Worm (Caenorhabditis elegans) whole organism, L1 larva: Measurements from ENCODE around the gene hpk-1.

Experiments used
- C16A3.4 ChIP-seq: fragments of 150-350 bp; optimal IDR thresholded peaks from 2 replicates; lab custom pipeline; 2014; ENCODE audit warnings: missing biosample characterization, missing genetic modification characterization
- F16B12.6 ChIP-seq: fragments of 150-350 bp; optimal IDR thresholded peaks from 2 replicates; lab custom pipeline; 2014; ENCODE audit warnings: missing biosample characterization, missing genetic modification characterization
- alr-1 ChIP-seq: fragments of 200-800 bp; sonication (Bioruptor generic); optimal IDR thresholded peaks from 2 replicates; lab custom pipeline; 2018; ENCODE audit warnings: borderline replicate concordance, mild to moderate bottlenecking, missing genetic modification characterization, missing compliant biosample characterization
- aly-2 ChIP-seq: fragments of 150-350 bp; optimal IDR thresholded peaks from 2 replicates; lab custom pipeline; 2014; ENCODE audit warnings: missing biosample characterization, missing genetic modification characterization
- ama-1 ChIP-seq: fragments of 150-350 bp; optimal IDR thresholded peaks from 2 replicates; lab custom pipeline; 2014
- ceh-63 ChIP-seq: fragments of 200-800 bp; sonication (Bioruptor generic); optimal IDR thresholded peaks from 2 replicates; lab custom pipeline; 2018; ENCODE audit warnings: mild to moderate bottlenecking, missing genetic modification characterization, missing compliant biosample characterization
- ceh-8 ChIP-seq: fragments of 200-800 bp; sonication (Bioruptor generic); optimal IDR thresholded peaks from 2 replicates; lab custom pipeline; 2018; ENCODE audit warnings: mild to moderate bottlenecking, missing genetic modification characterization, moderate library complexity, missing compliant biosample characterization
- ceh-82 ChIP-seq, 3 experiments: fragments of 150-350 bp in 1 of 3; sonication (generic microtip) in 2 of 3; optimal IDR thresholded peaks; 2 replicates each; lab custom pipeline; 2014 to 2017; ENCODE audit warnings: missing biosample characterization in 3 of 3, missing genetic modification characterization in 3 of 3
- ceh-88 ChIP-seq: fragments of 200-800 bp; sonication (Bioruptor generic); IDR thresholded peaks from 2 replicates; pipeline ENCODE4 v1.3.6; 2022; ENCODE audit warnings: missing genetic modification characterization, missing compliant biosample characterization
- ceh-90 ChIP-seq: sonication (generic microtip); optimal IDR thresholded peaks from 2 replicates; lab custom pipeline; 2016; ENCODE audit warnings: missing genetic modification characterization, missing compliant biosample characterization
- ces-1 ChIP-seq: fragments of 150-350 bp; optimal IDR thresholded peaks from 2 replicates; lab custom pipeline; 2014; ENCODE audit warnings: missing biosample characterization, missing genetic modification reagents, missing genetic modification characterization
- dpl-1 ChIP-seq, 3 experiments: fragments of 150-350 bp in 2 of 3; sonication (generic microtip) in 1 of 3; optimal IDR thresholded peaks; 2 replicates each; lab custom pipeline; 2014 to 2017; ENCODE audit warnings: missing biosample characterization in 3 of 3, missing genetic modification characterization in 3 of 3, missing genetic modification reagents in 3 of 3
- dsc-1 ChIP-seq: sonication (generic microtip); optimal IDR thresholded peaks from 2 replicates; lab custom pipeline; 2016; ENCODE audit warnings: mild to moderate bottlenecking, missing genetic modification characterization, missing compliant biosample characterization
- efl-1 ChIP-seq, 4 experiments: fragments of 150-350 bp; optimal IDR thresholded peaks in 3 of 4; peaks in 1 of 4; 1 replicate in 1 of 4; 2 replicates in 3 of 4; lab custom pipeline; 2014; ENCODE audit warnings: missing biosample characterization in 2 of 4, missing genetic modification characterization in 2 of 4, missing genetic modification reagents in 2 of 4
- egl-13 ChIP-seq: sonication (generic microtip); optimal IDR thresholded peaks from 2 replicates; lab custom pipeline; 2016; ENCODE audit warnings: missing genotype, missing genetic modification reagents, missing genetic modification characterization, missing compliant biosample characterization
- egl-27 ChIP-seq, 2 experiments: fragments of 150-350 bp in 1 of 2; sonication (generic microtip); optimal IDR thresholded peaks; 3 replicates each; lab custom pipeline; 2017 to 2018; ENCODE audit warnings: missing biosample characterization in 2 of 2, missing genetic modification characterization in 2 of 2, missing genetic modification reagents in 2 of 2
- elt-2 ChIP-seq: sonication (generic microtip); optimal IDR thresholded peaks from 2 replicates; lab custom pipeline; 2016; ENCODE audit warnings: missing genetic modification characterization, mild to moderate bottlenecking, inconsistent platforms, missing compliant biosample characterization, missing genetic modification reagents
- elt-3 ChIP-seq, 6 experiments: fragments of 150-350 bp in 1 of 6; sonication (generic microtip); optimal IDR thresholded peaks; 2 replicates each; lab custom pipeline; 2017 to 2018; ENCODE audit warnings: missing biosample characterization in 6 of 6, missing genetic modification characterization in 6 of 6, inconsistent platforms in 1 of 6
- fkh-10 ChIP-seq: sonication (generic microtip); optimal IDR thresholded peaks from 2 replicates; lab custom pipeline; 2017; ENCODE audit warnings: missing biosample characterization, missing genetic modification reagents, missing genetic modification characterization
- fkh-4 ChIP-seq: sonication (generic microtip); optimal IDR thresholded peaks from 2 replicates; lab custom pipeline; 2016; ENCODE audit warnings: missing compliant biosample characterization, missing genetic modification characterization, borderline replicate concordance
- fkh-8 ChIP-seq: sonication (generic microtip); optimal IDR thresholded peaks from 2 replicates; lab custom pipeline; 2016; ENCODE audit warnings: mild to moderate bottlenecking, missing genetic modification characterization, missing compliant biosample characterization
- fos-1 ChIP-seq: fragments of 150-350 bp; optimal IDR thresholded peaks from 2 replicates; lab custom pipeline; 2014; ENCODE audit warnings: missing biosample characterization, missing genetic modification characterization
- grh-1 ChIP-seq: fragments of 200-800 bp; sonication (Bioruptor generic); IDR thresholded peaks from 2 replicates; pipeline ENCODE4 v1.3.6; 2022; ENCODE audit warnings: missing genetic modification reagents, missing genetic modification characterization, missing compliant biosample characterization
- hlh-17 ChIP-seq: fragments of 200-800 bp; sonication (Bioruptor generic); optimal IDR thresholded peaks from 2 replicates; lab custom pipeline; 2018; ENCODE audit warnings: missing genetic modification characterization, mild to moderate bottlenecking, missing compliant biosample characterization, moderate library complexity, borderline replicate concordance
- lin-13 ChIP-seq: fragments of 150-350 bp; optimal IDR thresholded peaks from 2 replicates; lab custom pipeline; 2014; ENCODE audit warnings: missing biosample characterization, missing genetic modification reagents, missing genetic modification characterization
- lin-14 ChIP-seq: fragments of 200-800 bp; sonication (Bioruptor generic); optimal IDR thresholded peaks from 2 replicates; lab custom pipeline; 2018; ENCODE audit warnings: mild to moderate bottlenecking, missing genetic modification characterization, moderate library complexity, missing compliant biosample characterization
- lin-15B ChIP-seq: fragments of 150-350 bp; sonication (generic microtip); optimal IDR thresholded peaks from 3 replicates; lab custom pipeline; 2014; ENCODE audit warnings: missing biosample characterization, missing genetic modification characterization
- lin-35 ChIP-seq, 2 experiments: fragments of 150-350 bp; optimal IDR thresholded peaks; 2 replicates each; lab custom pipeline; 2014; ENCODE audit warnings: missing biosample characterization in 2 of 2, missing genetic modification characterization in 2 of 2, missing genetic modification reagents in 2 of 2
- lin-39 ChIP-seq: fragments of 150-350 bp; optimal IDR thresholded peaks from 2 replicates; lab custom pipeline; 2014; ENCODE audit warnings: missing biosample characterization, missing genetic modification reagents, missing genetic modification characterization
- lsy-2 ChIP-seq, 2 experiments: fragments of 150-350 bp; optimal IDR thresholded peaks; 2 replicates each; lab custom pipeline; 2014; ENCODE audit warnings: missing biosample characterization in 2 of 2, missing genetic modification characterization in 2 of 2
- mab-9 ChIP-seq: fragments of 200-800 bp; sonication (Bioruptor generic); IDR thresholded peaks from 2 replicates; pipeline ENCODE4 v1.3.6; 2022; ENCODE audit warnings: missing genetic modification reagents, missing genetic modification characterization, missing compliant biosample characterization
- mdl-1 ChIP-seq, 2 experiments: fragments of 150-350 bp; optimal IDR thresholded peaks; 2 replicates each; lab custom pipeline; 2014 to 2017; ENCODE audit warnings: missing biosample characterization in 2 of 2, missing genetic modification characterization in 2 of 2, inconsistent platforms in 1 of 2
- mef-2 ChIP-seq: fragments of 150-350 bp; optimal IDR thresholded peaks from 2 replicates; lab custom pipeline; 2014; ENCODE audit warnings: missing biosample characterization, missing genetic modification characterization
- mep-1 ChIP-seq: fragments of 150-350 bp; optimal IDR thresholded peaks from 2 replicates; lab custom pipeline; 2014; ENCODE audit warnings: missing biosample characterization, missing genetic modification characterization
- nhr-12 ChIP-seq: sonication (generic microtip); optimal IDR thresholded peaks from 2 replicates; lab custom pipeline; 2017; ENCODE audit warnings: missing biosample characterization, missing genetic modification characterization
- nhr-19 ChIP-seq: fragments of 200-800 bp; sonication (Bioruptor generic); conservative IDR thresholded peaks from 2 replicates; pipeline ENCODE4 v1.3.6; 2022; ENCODE audit warnings: missing genetic modification characterization, missing compliant biosample characterization
- nhr-20 ChIP-seq: sonication (generic microtip); optimal IDR thresholded peaks from 2 replicates; lab custom pipeline; 2016; ENCODE audit warnings: mild to moderate bottlenecking, missing genetic modification characterization, missing compliant biosample characterization
- nhr-47 ChIP-seq: sonication (generic microtip); optimal IDR thresholded peaks from 2 replicates; lab custom pipeline; 2016; ENCODE audit warnings: mild to moderate bottlenecking, missing genetic modification characterization, moderate library complexity, missing compliant biosample characterization
- nhr-76 ChIP-seq: sonication (generic microtip); optimal IDR thresholded peaks from 2 replicates; lab custom pipeline; 2017; ENCODE audit warnings: missing biosample characterization, missing genetic modification characterization
- nhr-85 ChIP-seq: sonication (generic microtip); peaks from one replicate; lab custom pipeline; 2016; ENCODE audit warnings: missing genetic modification characterization, inconsistent platforms, missing compliant biosample characterization
- nhr-90 ChIP-seq: sonication (generic microtip); optimal IDR thresholded peaks from 2 replicates; lab custom pipeline; 2016; ENCODE audit warnings: mild to moderate bottlenecking, missing genetic modification characterization, missing compliant biosample characterization; ENCODE audit not compliant: poor library complexity
- pax-3 ChIP-seq: fragments of 200-800 bp; sonication (Bioruptor generic); optimal IDR thresholded peaks from 2 replicates; lab custom pipeline; 2018; ENCODE audit warnings: mild to moderate bottlenecking, missing genetic modification characterization, moderate library complexity, missing compliant biosample characterization
- pqm-1 ChIP-seq: sonication (generic microtip); optimal IDR thresholded peaks from 3 replicates; lab custom pipeline; 2017; ENCODE audit warnings: missing biosample characterization, missing genetic modification characterization
- skn-1 ChIP-seq: fragments of 150-350 bp; optimal IDR thresholded peaks from 2 replicates; lab custom pipeline; 2014; ENCODE audit warnings: missing biosample characterization, missing genetic modification characterization
- snpc-4 ChIP-seq: fragments of 150-350 bp; optimal IDR thresholded peaks from 2 replicates; lab custom pipeline; 2014; ENCODE audit warnings: missing biosample characterization, missing genetic modification characterization
- snu-23 ChIP-seq: sonication (generic microtip); optimal IDR thresholded peaks from 2 replicates; lab custom pipeline; 2016; ENCODE audit warnings: missing genetic modification characterization, missing compliant biosample characterization
- swsn-7 ChIP-seq: sonication (generic microtip); optimal IDR thresholded peaks from 2 replicates; lab custom pipeline; 2016; ENCODE audit warnings: missing genetic modification characterization, missing compliant biosample characterization
- tbx-2 ChIP-seq: sonication (generic microtip); optimal IDR thresholded peaks from 2 replicates; lab custom pipeline; 2016; ENCODE audit warnings: missing genetic modification characterization, missing compliant biosample characterization
- tlp-1 ChIP-seq: fragments of 150-350 bp; optimal IDR thresholded peaks from 2 replicates; lab custom pipeline; 2014; ENCODE audit warnings: missing biosample characterization, missing genetic modification characterization
- unc-130 ChIP-seq: fragments of 150-350 bp; optimal IDR thresholded peaks from 2 replicates; lab custom pipeline; 2017; ENCODE audit warnings: missing biosample characterization, missing genetic modification characterization, inconsistent platforms
- unc-98 ChIP-seq: fragments of 200-800 bp; sonication (Bioruptor generic); IDR thresholded peaks from 2 replicates; pipeline ENCODE4 v1.3.6; 2022; ENCODE audit warnings: missing genetic modification characterization, missing compliant biosample characterization
- xbp-1 ChIP-seq: sonication (generic microtip); optimal IDR thresholded peaks from 2 replicates; lab custom pipeline; 2016; ENCODE audit warnings: missing genetic modification characterization, missing compliant biosample characterization
- ztf-11 ChIP-seq, 2 experiments: sonication (generic microtip); optimal IDR thresholded peaks; 2 replicates each; lab custom pipeline; 2016 to 2017; ENCODE audit warnings: missing genetic modification characterization in 2 of 2, missing biosample characterization in 1 of 2, missing compliant biosample characterization in 1 of 2

Gene hpk-1

DNA sequence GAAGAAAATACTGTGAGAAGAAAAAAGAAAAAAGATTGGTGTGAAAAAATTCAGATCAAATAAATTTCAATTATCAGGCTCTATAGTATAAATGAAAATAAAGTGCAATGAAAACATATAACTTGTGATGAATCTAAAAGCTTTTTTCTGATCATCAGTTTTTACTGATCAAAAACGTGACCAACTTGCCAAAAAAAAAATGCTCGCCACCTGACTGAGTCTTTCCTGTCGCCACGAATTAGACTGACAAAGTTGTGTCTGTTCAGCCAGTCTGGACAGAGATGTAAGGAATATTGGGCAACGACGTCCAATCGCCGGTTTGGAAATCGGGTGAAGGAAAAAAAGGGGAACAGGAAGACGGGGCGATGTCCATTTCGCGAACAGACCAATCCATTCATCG, 2.4 kb upstream of the hpk-1 start:
- no peak for TF ChIP-seq ceh-82 (tag; optimal IDR thresholded peaks at IDR 0.05; lab: Kevin White, UChicago)
- peak; percentile 7 for TF ChIP-seq nhr-47 (tag; lab: Kevin White, UChicago)
- no peak for TF ChIP-seq C16A3.4
- no peak for TF ChIP-seq ama-1 (lab: Kevin White, UChicago)
- no peak for TF ChIP-seq ces-1
- TF ChIP-seq fkh-4 (tag; lab: Kevin White, UChicago): no peak
- no peak for TF ChIP-seq efl-1 (optimal IDR thresholded peaks at IDR 0.05; lab: Kevin White, UChicago)
- TF ChIP-seq efl-1 (GFP tag; optimal IDR thresholded peaks at IDR 0.05 in 1 of 2; lab: Kevin White, UChicago): peak in 1 of 2 experiments; percentile 42
- no peak for TF ChIP-seq lin-15B (tag; lab: Kevin White, UChicago)
- TF ChIP-seq fkh-10 (GFP tag; lab: Kevin White, UChicago): no peak
- TF ChIP-seq elt-2 (tag; lab: Kevin White, UChicago): no peak
- no peak for TF ChIP-seq egl-13 (tag; lab: Kevin White, UChicago)
- peak; percentile 38 for TF ChIP-seq ceh-8 (GFP tag; lab: Kevin White, UChicago)
- TF ChIP-seq dpl-1 (GFP tag; optimal IDR thresholded peaks at IDR 0.05; lab: Kevin White, UChicago): no peak
- TF ChIP-seq nhr-19: peak; percentile 54
- TF ChIP-seq mep-1 (tag; lab: Kevin White, UChicago): no peak
- no peak for TF ChIP-seq mef-2 (tag; lab: Kevin White, UChicago)
- TF ChIP-seq pqm-1 (tag; lab: Kevin White, UChicago): no peak
- TF ChIP-seq snpc-4 (tag; lab: Kevin White, UChicago): no peak
- no peak for TF ChIP-seq egl-27 (tag; optimal IDR thresholded peaks at IDR 0.05; lab: Kevin White, UChicago)
- no peak for TF ChIP-seq tlp-1 (tag; lab: Kevin White, UChicago)
- no peak for TF ChIP-seq lin-13
- peak in 1 of 2 experiments; percentile 26 for TF ChIP-seq lin-35 (GFP tag; optimal IDR thresholded peaks at IDR 0.05; lab: Kevin White, UChicago)
- TF ChIP-seq lin-14 (GFP tag; lab: Kevin White, UChicago): peak; percentile 61
- no peak for TF ChIP-seq aly-2 (tag; lab: Kevin White, UChicago)
- TF ChIP-seq nhr-20 (tag; lab: Kevin White, UChicago): peak; percentile 42
- peak; percentile 59 for TF ChIP-seq xbp-1 (tag; lab: Kevin White, UChicago)
- TF ChIP-seq ceh-88 (GFP tag; lab: Robert Waterston, UW): no peak
- TF ChIP-seq mdl-1 (tag; optimal IDR thresholded peaks at IDR 0.05; lab: Kevin White, UChicago): no peak
- TF ChIP-seq nhr-12 (tag; lab: Kevin White, UChicago): no peak
- TF ChIP-seq elt-3 (tag; optimal IDR thresholded peaks at IDR 0.05; lab: Kevin White, UChicago): no peak
- TF ChIP-seq ceh-63: no peak
- TF ChIP-seq unc-130 (tag; lab: Kevin White, UChicago): no peak
- TF ChIP-seq unc-98 (GFP tag; lab: Robert Waterston, UW): no peak
- TF ChIP-seq nhr-85 (tag; lab: Kevin White, UChicago): no peak
- TF ChIP-seq alr-1 (tag; lab: Kevin White, UChicago): no peak
- no peak for TF ChIP-seq ztf-11 (tag; optimal IDR thresholded peaks at IDR 0.05; lab: Kevin White, UChicago)
- no peak for TF ChIP-seq skn-1
- TF ChIP-seq snu-23 (GFP tag; lab: Kevin White, UChicago): peak; percentile 43
- TF ChIP-seq mab-9 (GFP tag; lab: Robert Waterston, UW): no peak
- no peak for TF ChIP-seq hlh-17 (GFP tag; lab: Kevin White, UChicago)
- TF ChIP-seq nhr-76 (tag; lab: Kevin White, UChicago): no peak
- TF ChIP-seq F16B12.6 (tag; lab: Kevin White, UChicago): no peak
- no peak for TF ChIP-seq pax-3
- TF ChIP-seq ceh-90 (tag; lab: Kevin White, UChicago): no peak
- peak; percentile 0 for TF ChIP-seq nhr-90 (tag; lab: Kevin White, UChicago)
- TF ChIP-seq dsc-1 (tag; lab: Kevin White, UChicago): no peak
- TF ChIP-seq fkh-8: peak; percentile 61
- no peak for TF ChIP-seq fos-1 (tag; lab: Kevin White, UChicago)
- no peak for TF ChIP-seq tbx-2 (tag; lab: Kevin White, UChicago)
- TF ChIP-seq lsy-2 (tag; optimal IDR thresholded peaks at IDR 0.05; lab: Kevin White, UChicago): peak; percentile 8 to 21
- TF ChIP-seq swsn-7: no peak
- no peak for TF ChIP-seq grh-1
- TF ChIP-seq lin-39 (tag; lab: Kevin White, UChicago): no peak
